Fruit fly (Drosophila melanogaster): Measurements from ENCODE around the gene Tektin-C.

The Tektin-C gene

DNA sequence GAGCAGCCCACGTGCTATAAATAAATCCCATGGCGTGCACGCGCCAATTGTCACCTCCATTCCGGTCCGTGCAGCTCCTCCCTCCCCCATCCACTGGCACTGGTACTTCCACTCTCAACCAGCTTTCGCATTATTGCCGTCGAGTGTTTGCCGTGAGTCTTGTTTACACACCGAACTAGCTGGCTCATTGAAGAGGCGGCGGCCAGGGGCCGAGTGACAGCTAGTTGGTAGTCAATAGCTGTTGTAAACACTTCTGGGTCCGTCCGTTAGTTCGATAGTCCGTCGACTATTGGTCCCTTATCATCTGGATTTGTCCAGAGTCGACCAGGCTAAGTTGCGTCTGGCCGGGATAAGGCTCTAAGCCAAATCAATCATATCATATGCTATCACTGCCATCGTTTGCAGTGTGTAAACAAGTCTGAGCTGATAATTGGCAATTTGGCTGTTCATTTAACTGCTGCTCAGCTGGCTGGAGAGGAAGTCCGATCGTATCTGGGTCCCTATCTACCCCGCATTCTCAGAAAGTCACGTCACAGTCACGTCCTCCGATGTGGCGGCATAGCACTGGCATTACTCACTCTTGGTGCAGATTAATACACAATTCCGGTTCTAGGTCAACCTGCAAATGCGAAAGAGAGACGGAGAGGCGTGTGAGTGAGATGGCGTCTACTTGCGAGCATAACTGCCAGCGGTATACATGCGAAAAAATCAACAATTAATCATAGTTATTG, 11.2 kb upstream of the Tektin-C start (continued):
- no peak for TF ChIP-seq CG17912 (GFP tag; optimal IDR thresholded peaks at IDR 0.05)
- TF ChIP-seq pho (GFP tag; optimal IDR thresholded peaks at IDR 0.05): no peak
- TF ChIP-seq kay (GFP tag; optimal IDR thresholded peaks at IDR 0.05): no peak
- TF ChIP-seq hbn (GFP tag; IDR thresholded peaks at IDR 0.05; ENCODE audit: partially characterized antibody): no peak
- TF ChIP-seq ase (GFP tag; IDR thresholded peaks at IDR 0.05): no peak
- TF ChIP-seq zfh1 (GFP tag; IDR thresholded peaks at IDR 0.05): no peak
- no peak for TF ChIP-seq Dref (GFP tag; IDR thresholded peaks at IDR 0.05)
- TF ChIP-seq unpg (GFP tag; optimal IDR thresholded peaks at IDR 0.05): no peak
- TF ChIP-seq sob (GFP tag; IDR thresholded peaks at IDR 0.05): 0 out of 2 replicates have a peak, but pooled peaks have one; percentile 47
- no peak for TF ChIP-seq CG1529 (GFP tag; optimal IDR thresholded peaks at IDR 0.05)
- TF ChIP-seq dm (GFP tag; optimal IDR thresholded peaks at IDR 0.05): no peak
- TF ChIP-seq CG1832 (GFP tag; optimal IDR thresholded peaks at IDR 0.05): no peak
- no peak for TF ChIP-seq D (optimal IDR thresholded peaks at IDR 0.05)
- no peak for TF ChIP-seq D (GFP tag; optimal IDR thresholded peaks at IDR 0.05)
- no peak for TF ChIP-seq nmo (GFP tag; optimal IDR thresholded peaks at IDR 0.05)
- no peak for TF ChIP-seq CG6765 (GFP tag; optimal IDR thresholded peaks at IDR 0.05)
- TF ChIP-seq CG12769 (tag; optimal IDR thresholded peaks at IDR 0.05): no peak
- no peak for TF ChIP-seq Oaz (GFP tag; IDR thresholded peaks at IDR 0.05)
- TF ChIP-seq nom (GFP tag; optimal IDR thresholded peaks at IDR 0.05): peak; percentile 42
- TF ChIP-seq slp2 (GFP tag; optimal IDR thresholded peaks at IDR 0.05): no peak
- no peak for TF ChIP-seq sc (optimal IDR thresholded peaks at IDR 0.05)
- no peak for TF ChIP-seq sc (GFP tag; optimal IDR thresholded peaks at IDR 0.05)
- no peak for TF ChIP-seq CG6854 (GFP tag; optimal IDR thresholded peaks at IDR 0.05)
- no peak for TF ChIP-seq Lpt (GFP tag; optimal IDR thresholded peaks at IDR 0.05)
- TF ChIP-seq CG10209 (GFP tag; optimal IDR thresholded peaks at IDR 0.05): no peak
- no peak for TF ChIP-seq knrl (GFP tag; IDR thresholded peaks at IDR 0.05; ENCODE audit: partially characterized antibody)
- no peak; the same call in 1 of the 2 replicates for TF ChIP-seq CG5953 (GFP tag; IDR thresholded peaks at IDR 0.05)
- no peak for TF ChIP-seq slbo (GFP tag; IDR thresholded peaks at IDR 0.05)
- no peak for TF ChIP-seq MTF-1 (GFP tag; optimal IDR thresholded peaks at IDR 0.05; ENCODE audit: borderline replicate concordance)
- TF ChIP-seq CG33213 (GFP tag; optimal IDR thresholded peaks at IDR 0.05): no peak
- TF ChIP-seq bbx (GFP tag; IDR thresholded peaks at IDR 0.05; ENCODE audit: partially characterized antibody): no peak
- TF ChIP-seq gce (GFP tag; IDR thresholded peaks at IDR 0.05): no peak
- no peak for TF ChIP-seq CG7556 (GFP tag; optimal IDR thresholded peaks at IDR 0.05)
- TF ChIP-seq E2f1 (GFP tag; IDR thresholded peaks at IDR 0.05): no peak
- no peak for TF ChIP-seq CG15514 (GFP tag; optimal IDR thresholded peaks at IDR 0.05)
- no peak for TF ChIP-seq Gug (GFP tag; IDR thresholded peaks at IDR 0.05)
- TF ChIP-seq exex (tag; optimal IDR thresholded peaks at IDR 0.05): peak; percentile 70
- no peak for TF ChIP-seq CG1647 (GFP tag; optimal IDR thresholded peaks at IDR 0.05)
- no peak for TF ChIP-seq Six4 (GFP tag; optimal IDR thresholded peaks at IDR 0.05)
- TF ChIP-seq salm (tag; optimal IDR thresholded peaks at IDR 0.05): no peak
- no peak for TF ChIP-seq CG2120 (GFP tag; optimal IDR thresholded peaks at IDR 0.05)
- no peak for TF ChIP-seq CG13424 (tag; optimal IDR thresholded peaks at IDR 0.05)
- TF ChIP-seq Hsf (GFP tag; optimal IDR thresholded peaks at IDR 0.05): no peak
- TF ChIP-seq CG17612 (GFP tag; IDR thresholded peaks at IDR 0.05): no peak
- TF ChIP-seq Med (GFP tag): peak; percentile 75
- no peak for TF ChIP-seq sim (GFP tag; IDR thresholded peaks at IDR 0.05)
- TF ChIP-seq Dek (tag; optimal IDR thresholded peaks at IDR 0.05): no peak
- TF ChIP-seq hkb (optimal IDR thresholded peaks at IDR 0.05): no peak
- peak; percentile 31; the same call in 1 of the 2 replicates for TF ChIP-seq hkb (GFP tag; IDR thresholded peaks at IDR 0.05)
- TF ChIP-seq Scr (GFP tag; IDR thresholded peaks at IDR 0.05; ENCODE audit: partially characterized antibody): no peak
- no peak for TF ChIP-seq ara (GFP tag; IDR thresholded peaks at IDR 0.05)

Measured in whole organism, embryonic.